Worm (Caenorhabditis elegans) whole organism, young adult: ENCODE data around the gene ZC239.22.

ENCODE experiments used
- B0261.1 ChIP-seq: sonication (generic microtip); optimal IDR thresholded peaks from 2 replicates; lab custom pipeline; 2016; ENCODE audit warnings: mild to moderate bottlenecking, missing genetic modification characterization, moderate library complexity, missing compliant biosample characterization
- F10E7.11 ChIP-seq: sonication (generic microtip); optimal IDR thresholded peaks from 2 replicates; lab custom pipeline; 2017; ENCODE audit warnings: mild to moderate bottlenecking, missing genetic modification characterization, moderate library complexity, missing compliant biosample characterization
- F22D6.2 ChIP-seq: sonication (generic microtip); optimal IDR thresholded peaks from 2 replicates; lab custom pipeline; 2016; ENCODE audit warnings: mild to moderate bottlenecking, missing genetic modification characterization, missing compliant biosample characterization
- F33H1.4 ChIP-seq: fragments of 200-800 bp; sonication (Bioruptor generic); IDR thresholded peaks from 2 replicates; pipeline ENCODE4 v1.3.6; 2022; ENCODE audit warnings: missing genetic modification reagents, missing genetic modification characterization, missing compliant biosample characterization
- T07F8.4 ChIP-seq: sonication (generic microtip); optimal IDR thresholded peaks from 2 replicates; lab custom pipeline; 2016; ENCODE audit warnings: mild to moderate bottlenecking, missing genetic modification characterization, moderate library complexity, missing compliant biosample characterization
- Y56A3A.18 ChIP-seq: fragments of 200-800 bp; sonication (Bioruptor generic); IDR thresholded peaks from 2 replicates; pipeline ENCODE4 v1.3.6; 2022; ENCODE audit warnings: missing genetic modification reagents, missing genetic modification characterization, missing compliant biosample characterization
- Y95B8A.8 ChIP-seq: fragments of 200-800 bp; sonication (Bioruptor generic); IDR thresholded peaks from 2 replicates; pipeline ENCODE4 v1.3.6; 2022; ENCODE audit warnings: missing genetic modification reagents, missing genetic modification characterization, missing compliant biosample characterization
- akir-1 ChIP-seq: fragments of 200-800 bp; sonication (Bioruptor generic); optimal IDR thresholded peaks from 2 replicates; lab custom pipeline; 2018; ENCODE audit warnings: mild to moderate bottlenecking, missing genetic modification characterization, moderate library complexity, missing compliant biosample characterization
- aptf-3 ChIP-seq: fragments of 200-800 bp; sonication (Bioruptor generic); IDR thresholded peaks from 2 replicates; pipeline ENCODE4 v1.3.6; 2022; ENCODE audit warnings: missing genetic modification characterization, missing compliant biosample characterization
- attf-3 ChIP-seq: fragments of 200-800 bp; sonication (Bioruptor generic); conservative IDR thresholded peaks from 2 replicates; pipeline ENCODE4 v1.3.6; 2022; ENCODE audit warnings: missing genetic modification reagents, missing genetic modification characterization, missing compliant biosample characterization
- bed-2 ChIP-seq: fragments of 200-800 bp; sonication (Bioruptor generic); IDR thresholded peaks from 2 replicates; pipeline ENCODE4 v1.3.6; 2022; ENCODE audit warnings: missing genetic modification reagents, missing genetic modification characterization, missing compliant biosample characterization
- cebp-1 ChIP-seq, 2 experiments: fragments of 200-800 bp in 1 of 2; sonication (Bioruptor generic) in 1 of 2; sonication (generic microtip) in 1 of 2; IDR thresholded peaks in 1 of 2; optimal IDR thresholded peaks in 1 of 2; 2 replicates each; pipeline versions ENCODE4 v1.3.6 to Lab custom; 2017 to 2022; ENCODE audit warnings: missing compliant biosample characterization in 2 of 2, missing genetic modification characterization in 2 of 2, mild to moderate bottlenecking in 1 of 2, missing genetic modification reagents in 1 of 2, moderate library complexity in 1 of 2
- ceh-100 ChIP-seq: fragments of 200-800 bp; sonication (Bioruptor generic); IDR thresholded peaks from 2 replicates; pipeline ENCODE4 v1.3.6; 2022; ENCODE audit warnings: missing genetic modification reagents, missing genetic modification characterization, missing compliant biosample characterization
- dpff-1 ChIP-seq: sonication (generic microtip); optimal IDR thresholded peaks from 2 replicates; lab custom pipeline; 2017; ENCODE audit warnings: mild to moderate bottlenecking, missing genetic modification characterization, missing compliant biosample characterization
- dpl-1 ChIP-seq: fragments of 150-350 bp; optimal IDR thresholded peaks from 2 replicates; lab custom pipeline; 2014; ENCODE audit warnings: missing biosample characterization, missing genetic modification reagents, missing genetic modification characterization
- ets-4 ChIP-seq: fragments of 200-800 bp; sonication (Bioruptor generic); optimal IDR thresholded peaks from 2 replicates; lab custom pipeline; 2018; ENCODE audit warnings: mild to moderate bottlenecking, missing genetic modification characterization, missing compliant biosample characterization
- gei-17 ChIP-seq: fragments of 200-800 bp; sonication (Bioruptor generic); optimal IDR thresholded peaks from 2 replicates; lab custom pipeline; 2018; ENCODE audit warnings: mild to moderate bottlenecking, missing genetic modification characterization, missing compliant biosample characterization
- hlh-12 ChIP-seq: sonication (generic microtip); optimal IDR thresholded peaks from 2 replicates; lab custom pipeline; 2016; ENCODE audit warnings: missing genetic modification characterization, missing compliant biosample characterization
- hlh-26 ChIP-seq: fragments of 200-800 bp; sonication (Bioruptor generic); conservative IDR thresholded peaks from 2 replicates; pipeline ENCODE4 v1.3.6; 2022; ENCODE audit warnings: missing genetic modification reagents, missing genetic modification characterization, missing compliant biosample characterization
- let-607 ChIP-seq, 2 experiments: fragments of 200-800 bp in 1 of 2; sonication (Bioruptor generic) in 1 of 2; sonication (generic microtip) in 1 of 2; optimal IDR thresholded peaks; 2 replicates each; lab custom pipeline; 2016 to 2018; ENCODE audit warnings: mild to moderate bottlenecking in 2 of 2, missing compliant biosample characterization in 2 of 2, missing genetic modification characterization in 2 of 2, moderate library complexity in 2 of 2, missing genotype in 1 of 2
- lin-26 ChIP-seq: fragments of 200-800 bp; sonication (Bioruptor generic); IDR thresholded peaks from 2 replicates; pipeline ENCODE4 v1.3.6; 2022; ENCODE audit warnings: missing genetic modification reagents, missing genetic modification characterization, missing compliant biosample characterization
- lin-40 ChIP-seq: sonication (generic microtip); optimal IDR thresholded peaks from 2 replicates; lab custom pipeline; 2016; ENCODE audit warnings: missing genetic modification characterization, mild to moderate bottlenecking, missing compliant biosample characterization, missing genotype, missing genetic modification reagents
- madf-6 ChIP-seq: fragments of 200-800 bp; sonication (Bioruptor generic); IDR thresholded peaks from 2 replicates; pipeline ENCODE4 v1.3.6; 2022; ENCODE audit warnings: missing genetic modification reagents, missing genetic modification characterization, missing compliant biosample characterization
- mel-28 ChIP-seq: sonication (generic microtip); optimal IDR thresholded peaks from 2 replicates; lab custom pipeline; 2016; ENCODE audit warnings: borderline replicate concordance, mild to moderate bottlenecking, missing genetic modification characterization, missing compliant biosample characterization
- mes-4 ChIP-seq: sonication (generic microtip); optimal IDR thresholded peaks from 2 replicates; lab custom pipeline; 2016; ENCODE audit warnings: missing genotype, missing genetic modification characterization, missing compliant biosample characterization
- nfya-1 ChIP-seq: sonication (generic microtip); optimal IDR thresholded peaks from 2 replicates; lab custom pipeline; 2017; ENCODE audit warnings: antibody characterized with exemption, missing compliant biosample characterization, missing genetic modification characterization, borderline replicate concordance; ENCODE audit not compliant: insufficient read depth
- nfyb-1 ChIP-seq: fragments of 200-800 bp; sonication (Bioruptor generic); IDR thresholded peaks from 2 replicates; pipeline ENCODE4 v1.3.6; 2022; ENCODE audit warnings: missing genetic modification reagents, missing genetic modification characterization, missing compliant biosample characterization
- nhr-120 ChIP-seq: fragments of 200-800 bp; sonication (Bioruptor generic); IDR thresholded peaks from 2 replicates; pipeline ENCODE4 v1.3.6; 2022; ENCODE audit warnings: missing genetic modification characterization, missing compliant biosample characterization
- rec-8 ChIP-seq, 2 experiments: sonication (generic microtip); optimal IDR thresholded peaks; 2 replicates each; lab custom pipeline; 2016; ENCODE audit warnings: mild to moderate bottlenecking in 2 of 2, missing genetic modification characterization in 2 of 2, missing genetic modification reagents in 2 of 2, missing genotype in 2 of 2, missing biosample characterization in 1 of 2, missing compliant biosample characterization in 1 of 2, moderate library complexity in 1 of 2
- rpc-1 ChIP-seq, 2 experiments: fragments of 150-350 bp in 1 of 2; sonication (generic microtip) in 1 of 2; optimal IDR thresholded peaks; 2 replicates each; lab custom pipeline; 2014 to 2018; ENCODE audit warnings: missing biosample characterization in 1 of 2, missing genetic modification characterization in 1 of 2, missing genetic modification reagents in 1 of 2, missing genotype in 1 of 2
- snpc-3.4 ChIP-seq: sonication (generic microtip); optimal IDR thresholded peaks from 2 replicates; lab custom pipeline; 2017; ENCODE audit warnings: missing genetic modification characterization, mild to moderate bottlenecking, missing compliant biosample characterization, antibody characterized with exemption, moderate library complexity, missing genotype, missing genetic modification reagents
- sptf-2 ChIP-seq: fragments of 200-800 bp; sonication (Bioruptor generic); optimal IDR thresholded peaks from 2 replicates; lab custom pipeline; 2018; ENCODE audit warnings: mild to moderate bottlenecking, missing genetic modification characterization, missing compliant biosample characterization
- tbx-9 ChIP-seq: sonication (generic microtip); optimal IDR thresholded peaks from 2 replicates; lab custom pipeline; 2016; ENCODE audit warnings: borderline replicate concordance, missing genetic modification characterization, inconsistent platforms, missing compliant biosample characterization
- xnd-1 ChIP-seq: sonication (generic microtip); optimal IDR thresholded peaks from 2 replicates; lab custom pipeline; 2016; ENCODE audit warnings: missing genotype, missing genetic modification reagents, missing genetic modification characterization, missing compliant biosample characterization
- zfh-2 ChIP-seq: fragments of 200-800 bp; sonication (Bioruptor generic); conservative IDR thresholded peaks from 2 replicates; pipeline ENCODE4 v1.3.6; 2022; ENCODE audit warnings: missing genetic modification reagents, missing genetic modification characterization, missing compliant biosample characterization
- ztf-25 ChIP-seq: fragments of 200-800 bp; sonication (Bioruptor generic); IDR thresholded peaks from 2 replicates; pipeline ENCODE4 v1.3.6; 2022; ENCODE audit warnings: missing genetic modification reagents, missing genetic modification characterization, missing compliant biosample characterization
- ztf-3 ChIP-seq: fragments of 200-800 bp; sonication (Bioruptor generic); optimal IDR thresholded peaks from 2 replicates; lab custom pipeline; 2018; ENCODE audit warnings: mild to moderate bottlenecking, missing genetic modification characterization, missing compliant biosample characterization

The ZC239.22 gene

ce11 chrII:3262504-3262903, 41.9 kb upstream of the ZC239.22 start, which contains the start of gene F02E11.2:
F02E11.2 (plus strand) TSS chrII:3262804.
- TF ChIP-seq cebp-1 (GFP tag; IDR thresholded peaks at IDR 0.05; lab: Robert Waterston, UW) (no peak), cebp-1 (tag; optimal IDR thresholded peaks at IDR 0.05; lab: Kevin White, UChicago) (no peak), rpc-1 (optimal IDR thresholded peaks at IDR 0.05; lab: Kevin White, UChicago) (no peak), rpc-1 (tag; optimal IDR thresholded peaks at IDR 0.05; lab: Kevin White, UChicago) (peak; percentile 33), snpc-3.4 (tag; lab: Kevin White, UChicago) (no peak), Y56A3A.18 (no peak)

- TF ChIP-seq lin-40 (tag; lab: Kevin White, UChicago) (no peak), attf-3 (GFP tag; lab: Robert Waterston, UW) (no peak), ztf-25 (GFP tag; lab: Robert Waterston, UW) (no peak), akir-1 (GFP tag; lab: Kevin White, UChicago) (no peak), ztf-3 (GFP tag; lab: Kevin White, UChicago) (no peak), cebp-1 (GFP tag; IDR thresholded peaks at IDR 0.05; lab: Robert Waterston, UW) (no peak), cebp-1 (tag; optimal IDR thresholded peaks at IDR 0.05; lab: Kevin White, UChicago) (no peak), mes-4 (tag; lab: Kevin White, UChicago) (no peak), mel-28 (tag; lab: Kevin White, UChicago) (no peak), tbx-9 (tag; lab: Kevin White, UChicago) (no peak), B0261.1 (tag; lab: Kevin White, UChicago) (no peak), F22D6.2 (tag; lab: Kevin White, UChicago) (no peak)
Measured at ce11 chrII:3259254-3259653, 38.6 kb upstream of the ZC239.22 start, which contains the start of gene gcy-19. gcy-19 (minus strand) TSS chrII:3259354.

- no peak for TF ChIP-seq nfyb-1 (GFP tag; lab: Robert Waterston, UW)
- TF ChIP-seq T07F8.4 (tag; lab: Kevin White, UChicago), result no peak
- TF ChIP-seq sptf-2, result no peak
- TF ChIP-seq gei-17 (GFP tag; lab: Kevin White, UChicago), result no peak
- no peak for TF ChIP-seq nfya-1 (tag; lab: Kevin White, UChicago)
- TF ChIP-seq F10E7.11 (tag; lab: Kevin White, UChicago), result no peak
- TF ChIP-seq mes-4 (tag; lab: Kevin White, UChicago), result no peak
- no peak for TF ChIP-seq bed-2 (GFP tag; lab: Robert Waterston, UW)
- no peak for TF ChIP-seq Y95B8A.8
Measured at ce11 chrII:3251782-3252181, 31.2 kb upstream of the ZC239.22 start.

- no peak for TF ChIP-seq hlh-12 (tag; lab: Kevin White, UChicago)
- no peak for TF ChIP-seq lin-26
- peak; percentile 74 for TF ChIP-seq zfh-2
- TF ChIP-seq mes-4 (tag; lab: Kevin White, UChicago), result no peak
- no peak for TF ChIP-seq madf-6 (GFP tag; lab: Robert Waterston, UW)
Measured at ce11 chrII:3250195-3250594, 29.6 kb upstream of the ZC239.22 start.

ce11 chrII:3249406-3249805, 28.8 kb upstream of the ZC239.22 start, which contains the start of gene clec-124:
clec-124 (plus strand) TSS chrII:3249706.
- TF ChIP-seq aptf-3 (GFP tag; lab: Robert Waterston, UW), result no peak

ce11 chrII:3248043-3248718, 27.6 kb upstream of the ZC239.22 start, which contains the start of the genes fbxc-50 and C17F4.2:
fbxc-50 (minus strand) TSS chrII:3248123.
C17F4.2 (plus strand) TSS chrII:3248668.
- TF ChIP-seq F33H1.4 (GFP tag; lab: Robert Waterston, UW), result 0 out of 2 replicates have a peak, but pooled peaks have one; percentile 24
- TF ChIP-seq nfya-1 (tag; lab: Kevin White, UChicago), result no peak
- TF ChIP-seq nfyb-1 (GFP tag; lab: Robert Waterston, UW), result no peak
- TF ChIP-seq xnd-1 (tag; lab: Kevin White, UChicago), result peak; percentile 77
- TF ChIP-seq T07F8.4 (tag; lab: Kevin White, UChicago), result no peak
- TF ChIP-seq dpff-1 (tag; lab: Kevin White, UChicago), result no peak
- no peak for TF ChIP-seq ceh-100
- TF ChIP-seq dpl-1 (GFP tag; lab: Kevin White, UChicago), result peak; percentile 58
- TF ChIP-seq rec-8 (tag; optimal IDR thresholded peaks at IDR 0.05; lab: Kevin White, UChicago), result no peak
- TF ChIP-seq nhr-120 (GFP tag; lab: Robert Waterston, UW), result no peak
- TF ChIP-seq let-607 (tag; optimal IDR thresholded peaks at IDR 0.05; lab: Kevin White, UChicago), result no peak
- no peak for TF ChIP-seq hlh-26 (GFP tag; lab: Robert Waterston, UW)
- no peak for TF ChIP-seq ets-4
